Worm (Caenorhabditis elegans) whole organism, late embryonic: Measurements from ENCODE around the gene srz-97.

ENCODE experiments used
- ceh-2 ChIP-seq: sonication (generic microtip); optimal IDR thresholded peaks from 2 replicates; lab custom pipeline; 2016; ENCODE audit warnings: missing genotype, missing genetic modification characterization, missing compliant biosample characterization
- elt-2 ChIP-seq: sonication (generic microtip); optimal IDR thresholded peaks from 2 replicates; lab custom pipeline; 2016; ENCODE audit warnings: missing genetic modification reagents, missing genetic modification characterization, missing compliant biosample characterization
- gmeb-2 ChIP-seq: sonication (generic microtip); optimal IDR thresholded peaks from 2 replicates; lab custom pipeline; 2016; ENCODE audit warnings: missing genetic modification characterization, inconsistent platforms, missing compliant biosample characterization
- nhr-232 ChIP-seq: sonication (generic microtip); optimal IDR thresholded peaks from 2 replicates; lab custom pipeline; 2016; ENCODE audit warnings: missing genetic modification characterization, missing compliant biosample characterization

ce11 chrV:14500554-14500953 is 32.5 kb upstream of the srz-97 start:
- no peak for TF ChIP-seq ceh-2 (tag; lab: Kevin White, UChicago)
- no peak for TF ChIP-seq gmeb-2
- no peak for TF ChIP-seq nhr-232
- TF ChIP-seq elt-2: no peak
